Worm (Caenorhabditis elegans) whole organism, young adult: ENCODE measurements around the gene syp-2.
A peak's percentile ranks its signal among the peaks of the same experiment; 100 is the strongest.

ENCODE experiments used
- B0019.2 ChIP-seq: fragments of 200-800 bp; sonication (Bioruptor generic); conservative IDR thresholded peaks from 2 replicates; pipeline ENCODE4 v1.3.6; 2022; ENCODE audit warnings: missing genetic modification reagents, missing genetic modification characterization, missing compliant biosample characterization
- F33H1.4 ChIP-seq: fragments of 200-800 bp; sonication (Bioruptor generic); IDR thresholded peaks from 2 replicates; pipeline ENCODE4 v1.3.6; 2022; ENCODE audit warnings: missing genetic modification reagents, missing genetic modification characterization, missing compliant biosample characterization
- F37B4.10 ChIP-seq: fragments of 200-800 bp; sonication (Bioruptor generic); IDR thresholded peaks from 2 replicates; pipeline ENCODE4 v1.3.6; 2022; ENCODE audit warnings: missing genetic modification characterization, missing compliant biosample characterization
- F52B5.7 ChIP-seq: sonication (generic microtip); optimal IDR thresholded peaks from 2 replicates; lab custom pipeline; 2016; ENCODE audit warnings: mild to moderate bottlenecking, missing genetic modification characterization, missing compliant biosample characterization
- F55B11.4 ChIP-seq: sonication (generic microtip); optimal IDR thresholded peaks from 2 replicates; lab custom pipeline; 2016; ENCODE audit warnings: missing compliant biosample characterization, missing genetic modification characterization, borderline replicate concordance; ENCODE audit not compliant: insufficient read depth
- F57A8.1 ChIP-seq: fragments of 200-800 bp; sonication (Bioruptor generic); optimal IDR thresholded peaks from 2 replicates; lab custom pipeline; 2018; ENCODE audit warnings: mild to moderate bottlenecking, missing genetic modification characterization, moderate library complexity, missing compliant biosample characterization
- F57C9.4 ChIP-seq: sonication (generic microtip); optimal IDR thresholded peaks from 2 replicates; lab custom pipeline; 2017; ENCODE audit warnings: mild to moderate bottlenecking, missing genetic modification characterization, missing compliant biosample characterization
- T07F8.4 ChIP-seq: sonication (generic microtip); optimal IDR thresholded peaks from 2 replicates; lab custom pipeline; 2016; ENCODE audit warnings: mild to moderate bottlenecking, missing genetic modification characterization, moderate library complexity, missing compliant biosample characterization
- Y53F4B.3 ChIP-seq: fragments of 200-800 bp; sonication (Bioruptor generic); IDR thresholded peaks from 2 replicates; pipeline ENCODE4 v1.3.6; 2022; ENCODE audit warnings: missing genetic modification reagents, missing genetic modification characterization, missing compliant biosample characterization
- Y53G8AR.9 ChIP-seq: fragments of 200-800 bp; sonication (Bioruptor generic); conservative IDR thresholded peaks from 2 replicates; pipeline ENCODE4 v1.3.6; 2022; ENCODE audit warnings: missing genetic modification reagents, missing genetic modification characterization, missing compliant biosample characterization
- Y67H2A.10 ChIP-seq: fragments of 200-800 bp; sonication (Bioruptor generic); conservative IDR thresholded peaks from 2 replicates; pipeline ENCODE4 v1.3.6; 2022; ENCODE audit warnings: missing genetic modification reagents, missing genetic modification characterization, missing compliant biosample characterization
- akir-1 ChIP-seq: fragments of 200-800 bp; sonication (Bioruptor generic); optimal IDR thresholded peaks from 2 replicates; lab custom pipeline; 2018; ENCODE audit warnings: mild to moderate bottlenecking, missing genetic modification characterization, moderate library complexity, missing compliant biosample characterization
- aptf-2 ChIP-seq: fragments of 200-800 bp; sonication (Bioruptor generic); conservative IDR thresholded peaks from 2 replicates; pipeline ENCODE4 v1.3.6; 2022; ENCODE audit warnings: missing genetic modification reagents, missing genetic modification characterization, missing compliant biosample characterization
- aptf-3 ChIP-seq: fragments of 200-800 bp; sonication (Bioruptor generic); IDR thresholded peaks from 2 replicates; pipeline ENCODE4 v1.3.6; 2022; ENCODE audit warnings: missing genetic modification characterization, missing compliant biosample characterization
- atf-7 ChIP-seq: sonication (generic microtip); optimal IDR thresholded peaks from 2 replicates; lab custom pipeline; 2017; ENCODE audit warnings: mild to moderate bottlenecking, missing genetic modification characterization, missing compliant biosample characterization
- athp-1 ChIP-seq: sonication (generic microtip); optimal IDR thresholded peaks from 2 replicates; lab custom pipeline; 2017; ENCODE audit warnings: mild to moderate bottlenecking, missing genetic modification characterization, missing compliant biosample characterization
- attf-3 ChIP-seq: fragments of 200-800 bp; sonication (Bioruptor generic); conservative IDR thresholded peaks from 2 replicates; pipeline ENCODE4 v1.3.6; 2022; ENCODE audit warnings: missing genetic modification reagents, missing genetic modification characterization, missing compliant biosample characterization
- bed-2 ChIP-seq: fragments of 200-800 bp; sonication (Bioruptor generic); IDR thresholded peaks from 2 replicates; pipeline ENCODE4 v1.3.6; 2022; ENCODE audit warnings: missing genetic modification reagents, missing genetic modification characterization, missing compliant biosample characterization
- chd-7 ChIP-seq: sonication (generic microtip); optimal IDR thresholded peaks from 2 replicates; lab custom pipeline; 2016; ENCODE audit warnings: mild to moderate bottlenecking, missing genetic modification characterization, moderate library complexity, missing compliant biosample characterization
- die-1 ChIP-seq: sonication (generic microtip); optimal IDR thresholded peaks from 2 replicates; lab custom pipeline; 2016; ENCODE audit warnings: missing genotype, mild to moderate bottlenecking, missing genetic modification characterization, missing compliant biosample characterization
- dox-1 ChIP-seq: fragments of 200-800 bp; sonication (Bioruptor generic); IDR thresholded peaks from 2 replicates; pipeline ENCODE4 v1.3.6; 2022; ENCODE audit warnings: missing genetic modification reagents, missing genetic modification characterization, missing compliant biosample characterization
- dpff-1 ChIP-seq: sonication (generic microtip); optimal IDR thresholded peaks from 2 replicates; lab custom pipeline; 2017; ENCODE audit warnings: mild to moderate bottlenecking, missing genetic modification characterization, missing compliant biosample characterization
- egl-44 ChIP-seq: fragments of 200-800 bp; sonication (Bioruptor generic); IDR thresholded peaks from 2 replicates; pipeline ENCODE4 v1.3.6; 2022; ENCODE audit warnings: missing genetic modification reagents, missing genetic modification characterization, missing compliant biosample characterization
- ets-4 ChIP-seq: fragments of 200-800 bp; sonication (Bioruptor generic); optimal IDR thresholded peaks from 2 replicates; lab custom pipeline; 2018; ENCODE audit warnings: mild to moderate bottlenecking, missing genetic modification characterization, missing compliant biosample characterization
- gei-17 ChIP-seq: fragments of 200-800 bp; sonication (Bioruptor generic); optimal IDR thresholded peaks from 2 replicates; lab custom pipeline; 2018; ENCODE audit warnings: mild to moderate bottlenecking, missing genetic modification characterization, missing compliant biosample characterization
- him-1 ChIP-seq: sonication (generic microtip); optimal IDR thresholded peaks from 2 replicates; lab custom pipeline; 2016; ENCODE audit warnings: missing genotype, missing genetic modification reagents, missing genetic modification characterization, missing compliant biosample characterization
- hmg-1.2 ChIP-seq: fragments of 200-800 bp; sonication (Bioruptor generic); IDR thresholded peaks from 2 replicates; pipeline ENCODE4 v1.3.6; 2022; ENCODE audit warnings: missing genetic modification reagents, missing genetic modification characterization, missing compliant biosample characterization
- hmg-20 ChIP-seq: fragments of 200-800 bp; sonication (Bioruptor generic); IDR thresholded peaks from 2 replicates; pipeline ENCODE4 v1.3.6; 2022; ENCODE audit warnings: missing genetic modification reagents, missing genetic modification characterization, missing compliant biosample characterization
- lin-40 ChIP-seq: sonication (generic microtip); optimal IDR thresholded peaks from 2 replicates; lab custom pipeline; 2016; ENCODE audit warnings: missing genetic modification characterization, mild to moderate bottlenecking, missing compliant biosample characterization, missing genotype, missing genetic modification reagents
- lin-54 ChIP-seq: fragments of 200-800 bp; sonication (Bioruptor generic); optimal IDR thresholded peaks from 2 replicates; lab custom pipeline; 2018; ENCODE audit warnings: mild to moderate bottlenecking, missing genetic modification characterization, missing compliant biosample characterization
- lsy-27 ChIP-seq: sonication (generic microtip); optimal IDR thresholded peaks from 2 replicates; lab custom pipeline; 2017; ENCODE audit warnings: missing genetic modification characterization, mild to moderate bottlenecking, missing compliant biosample characterization, antibody characterized with exemption, missing genotype, borderline replicate concordance; ENCODE audit not compliant: insufficient read depth
- madf-10 ChIP-seq: sonication (generic microtip); optimal IDR thresholded peaks from 2 replicates; lab custom pipeline; 2016; ENCODE audit warnings: mild to moderate bottlenecking, missing genetic modification characterization, missing compliant biosample characterization
- madf-8 ChIP-seq: fragments of 200-800 bp; sonication (Bioruptor generic); conservative IDR thresholded peaks from 2 replicates; pipeline ENCODE4 v1.3.6; 2022; ENCODE audit warnings: missing genetic modification reagents, missing genetic modification characterization, missing compliant biosample characterization
- mel-28 ChIP-seq: sonication (generic microtip); optimal IDR thresholded peaks from 2 replicates; lab custom pipeline; 2016; ENCODE audit warnings: borderline replicate concordance, mild to moderate bottlenecking, missing genetic modification characterization, missing compliant biosample characterization
- mxl-1 ChIP-seq: sonication (generic microtip); optimal IDR thresholded peaks from 2 replicates; lab custom pipeline; 2016; ENCODE audit warnings: missing genetic modification characterization, missing compliant biosample characterization
- nfya-2 ChIP-seq: fragments of 200-800 bp; sonication (Bioruptor generic); IDR thresholded peaks from 2 replicates; pipeline ENCODE4 v1.3.6; 2022; ENCODE audit warnings: missing genetic modification reagents, missing genetic modification characterization, missing compliant biosample characterization
- nhr-27 ChIP-seq: fragments of 200-800 bp; sonication (Bioruptor generic); optimal IDR thresholded peaks from 2 replicates; lab custom pipeline; 2018; ENCODE audit warnings: mild to moderate bottlenecking, missing genetic modification characterization, moderate library complexity, missing compliant biosample characterization
- pbrm-1 ChIP-seq: fragments of 200-800 bp; sonication (Bioruptor generic); IDR thresholded peaks from 2 replicates; pipeline ENCODE4 v1.3.6; 2022; ENCODE audit warnings: missing genetic modification reagents, missing genetic modification characterization, missing compliant biosample characterization
- sdz-38 ChIP-seq: sonication (generic microtip); optimal IDR thresholded peaks from 2 replicates; lab custom pipeline; 2016; ENCODE audit warnings: missing genotype, missing genetic modification characterization, missing compliant biosample characterization
- snpc-3.4 ChIP-seq: sonication (generic microtip); optimal IDR thresholded peaks from 2 replicates; lab custom pipeline; 2017; ENCODE audit warnings: missing genetic modification characterization, mild to moderate bottlenecking, missing compliant biosample characterization, antibody characterized with exemption, moderate library complexity, missing genotype, missing genetic modification reagents
- sptf-2 ChIP-seq: fragments of 200-800 bp; sonication (Bioruptor generic); optimal IDR thresholded peaks from 2 replicates; lab custom pipeline; 2018; ENCODE audit warnings: mild to moderate bottlenecking, missing genetic modification characterization, missing compliant biosample characterization
- tbx-9 ChIP-seq: sonication (generic microtip); optimal IDR thresholded peaks from 2 replicates; lab custom pipeline; 2016; ENCODE audit warnings: borderline replicate concordance, missing genetic modification characterization, inconsistent platforms, missing compliant biosample characterization
- zfh-2 ChIP-seq: fragments of 200-800 bp; sonication (Bioruptor generic); conservative IDR thresholded peaks from 2 replicates; pipeline ENCODE4 v1.3.6; 2022; ENCODE audit warnings: missing genetic modification reagents, missing genetic modification characterization, missing compliant biosample characterization
- ztf-18 ChIP-seq: sonication (generic microtip); optimal IDR thresholded peaks from 2 replicates; lab custom pipeline; 2016; ENCODE audit warnings: missing genotype, mild to moderate bottlenecking, missing genetic modification characterization, missing compliant biosample characterization
- ztf-22 ChIP-seq: fragments of 200-800 bp; sonication (Bioruptor generic); optimal IDR thresholded peaks from 2 replicates; lab custom pipeline; 2018; ENCODE audit warnings: mild to moderate bottlenecking, missing genetic modification characterization, moderate library complexity, missing compliant biosample characterization
- ztf-25 ChIP-seq: fragments of 200-800 bp; sonication (Bioruptor generic); IDR thresholded peaks from 2 replicates; pipeline ENCODE4 v1.3.6; 2022; ENCODE audit warnings: missing genetic modification reagents, missing genetic modification characterization, missing compliant biosample characterization
- ztf-28 ChIP-seq: fragments of 200-800 bp; sonication (Bioruptor generic); IDR thresholded peaks from 2 replicates; pipeline ENCODE4 v1.3.6; 2022; ENCODE audit warnings: missing genetic modification reagents, missing genetic modification characterization, missing compliant biosample characterization
- ztf-3 ChIP-seq: fragments of 200-800 bp; sonication (Bioruptor generic); optimal IDR thresholded peaks from 2 replicates; lab custom pipeline; 2018; ENCODE audit warnings: mild to moderate bottlenecking, missing genetic modification characterization, missing compliant biosample characterization
- ztf-6 ChIP-seq: fragments of 200-800 bp; sonication (Bioruptor generic); IDR thresholded peaks from 2 replicates; pipeline ENCODE4 v1.3.6; 2022; ENCODE audit warnings: missing genetic modification reagents, missing genetic modification characterization, missing compliant biosample characterization

The syp-2 gene

ce11 chrV:5582308-5582707 lies 46.0 kb downstream of the syp-2 start:
- TF ChIP-seq lin-54 (GFP tag; lab: Kevin White, UChicago) (no peak), F57C9.4 (tag; lab: Kevin White, UChicago) (no peak), dpff-1 (no peak), mxl-1 (no peak), madf-8 (GFP tag; lab: Robert Waterston, UW) (no peak), zfh-2 (GFP tag; lab: Robert Waterston, UW) (0 out of 2 replicates have a peak, but pooled peaks have one; percentile 23), F55B11.4 (tag; lab: Kevin White, UChicago) (no peak), ztf-22 (GFP tag; lab: Kevin White, UChicago) (no peak), lsy-27 (tag; lab: Kevin White, UChicago) (no peak), Y53G8AR.9 (GFP tag; lab: Robert Waterston, UW) (no peak), athp-1 (tag; lab: Kevin White, UChicago) (no peak), ets-4 (GFP tag; lab: Kevin White, UChicago) (no peak), Y53F4B.3 (no peak), ztf-18 (tag; lab: Kevin White, UChicago) (no peak), Y67H2A.10 (GFP tag; lab: Robert Waterston, UW) (no peak), mel-28 (tag; lab: Kevin White, UChicago) (no peak), madf-10 (no peak), gei-17 (no peak), aptf-3 (GFP tag; lab: Robert Waterston, UW) (no peak), ztf-6 (no peak), snpc-3.4 (no peak), chd-7 (tag; lab: Kevin White, UChicago) (peak; percentile 34), F33H1.4 (no peak), pbrm-1 (GFP tag; lab: Robert Waterston, UW) (0 out of 2 replicates have a peak, but pooled peaks have one; percentile 26), aptf-2 (GFP tag; lab: Robert Waterston, UW) (no peak), die-1 (no peak), akir-1 (no peak), hmg-20 (GFP tag; lab: Robert Waterston, UW) (peak; percentile 33; the same call in 1 of the 2 replicates), nhr-27 (no peak), attf-3 (GFP tag; lab: Robert Waterston, UW) (no peak), atf-7 (tag; lab: Kevin White, UChicago) (no peak), tbx-9 (tag; lab: Kevin White, UChicago) (no peak), ztf-25 (no peak), bed-2 (no peak), ztf-28 (GFP tag; lab: Robert Waterston, UW) (no peak), ztf-3 (no peak), B0019.2 (GFP tag; lab: Robert Waterston, UW) (no peak), F52B5.7 (tag; lab: Kevin White, UChicago) (no peak), lin-40 (tag; lab: Kevin White, UChicago) (no peak), T07F8.4 (tag; lab: Kevin White, UChicago) (no peak), egl-44 (GFP tag; lab: Robert Waterston, UW) (no peak), dox-1 (GFP tag; lab: Robert Waterston, UW) (no peak), nfya-2 (GFP tag; lab: Robert Waterston, UW) (no peak), sptf-2 (GFP tag; lab: Kevin White, UChicago) (no peak), F37B4.10 (GFP tag; lab: Robert Waterston, UW) (no peak), sdz-38 (tag; lab: Kevin White, UChicago) (no peak), him-1 (tag; lab: Kevin White, UChicago) (peak; percentile 29), F57A8.1 (GFP tag; lab: Kevin White, UChicago) (no peak), hmg-1.2 (no peak)
